Worm (Caenorhabditis elegans) whole organism, L2 larva: Measurements from ENCODE around the gene srt-38.

Experiments used
- aly-2 ChIP-seq: fragments of 150-350 bp; optimal IDR thresholded peaks from 2 replicates; lab custom pipeline; 2014; ENCODE audit warnings: missing biosample characterization, missing genetic modification characterization
- blmp-1 ChIP-seq: sonication (generic microtip); optimal IDR thresholded peaks from 2 replicates; lab custom pipeline; 2017; ENCODE audit warnings: missing genetic modification characterization, mild to moderate bottlenecking, missing compliant biosample characterization, antibody characterized with exemption, moderate library complexity; ENCODE audit not compliant: insufficient read depth
- elt-1 ChIP-seq: fragments of 150-350 bp; optimal IDR thresholded peaks from 2 replicates; lab custom pipeline; 2014; ENCODE audit warnings: missing biosample characterization, missing genetic modification characterization
- fos-1 ChIP-seq: fragments of 150-350 bp; optimal IDR thresholded peaks from 2 replicates; lab custom pipeline; 2014; ENCODE audit warnings: missing biosample characterization, missing genetic modification characterization
- lsy-2 ChIP-seq, 2 experiments: fragments of 150-350 bp in 1 of 2; sonication (generic microtip) in 1 of 2; optimal IDR thresholded peaks; 2 replicates each; lab custom pipeline; 2014 to 2017; ENCODE audit warnings: missing biosample characterization in 2 of 2, missing genetic modification characterization in 2 of 2
- nhr-11 ChIP-seq: fragments of 150-350 bp; optimal IDR thresholded peaks from 2 replicates; lab custom pipeline; 2014; ENCODE audit warnings: missing biosample characterization, missing genetic modification characterization
- nhr-12 ChIP-seq: fragments of 150-350 bp; optimal IDR thresholded peaks from 2 replicates; lab custom pipeline; 2014; ENCODE audit warnings: missing biosample characterization, missing genetic modification characterization
- nhr-25 ChIP-seq: fragments of 150-350 bp; sonication (generic microtip); optimal IDR thresholded peaks from 3 replicates; lab custom pipeline; 2014; ENCODE audit warnings: missing biosample characterization, missing genetic modification characterization
- unc-39 ChIP-seq: fragments of 150-350 bp; optimal IDR thresholded peaks from 2 replicates; lab custom pipeline; 2014; ENCODE audit warnings: missing biosample characterization, missing genetic modification characterization
- unc-55 ChIP-seq: fragments of 150-350 bp; sonication (generic microtip); optimal IDR thresholded peaks from 3 replicates; lab custom pipeline; 2014; ENCODE audit warnings: missing biosample characterization, missing genetic modification reagents, missing genetic modification characterization
- ztf-11 ChIP-seq: sonication (generic microtip); optimal IDR thresholded peaks from 2 replicates; lab custom pipeline; 2017; ENCODE audit warnings: missing biosample characterization, missing genetic modification characterization

DNA sequence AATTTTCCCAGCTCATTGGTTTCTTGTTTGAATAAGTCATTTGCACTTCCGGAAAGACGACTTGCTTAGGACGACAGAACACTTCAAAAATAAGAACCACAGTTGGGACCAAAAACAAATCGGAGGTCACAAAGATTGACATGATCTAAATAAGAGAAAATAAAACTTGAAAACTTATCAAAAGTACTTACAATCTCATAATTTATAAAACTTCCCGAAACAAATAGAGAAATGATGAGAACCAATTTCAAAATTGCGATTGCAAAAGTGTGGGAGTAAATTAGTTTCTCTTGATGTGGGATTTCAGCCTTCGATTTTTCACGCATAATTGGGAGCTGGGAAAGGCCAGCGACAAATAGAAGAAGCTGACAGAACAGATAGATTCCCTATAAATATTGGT lies 27.4 kb upstream of the srt-38 start, which contains the start of gene ZC132.11:
- TF ChIP-seq elt-1 (tag; lab: Kevin White, UChicago), result no peak
- TF ChIP-seq ztf-11, result no peak
- no peak for TF ChIP-seq nhr-12
- TF ChIP-seq unc-39, result no peak
- TF ChIP-seq fos-1 (tag; lab: Kevin White, UChicago), result no peak
- TF ChIP-seq nhr-11, result no peak
- TF ChIP-seq lsy-2 (tag; optimal IDR thresholded peaks at IDR 0.05; lab: Kevin White, UChicago), result no peak
- no peak for TF ChIP-seq unc-55 (GFP tag; lab: Kevin White, UChicago)
- TF ChIP-seq blmp-1 (tag; lab: Kevin White, UChicago), result no peak
- TF ChIP-seq aly-2 (tag; lab: Kevin White, UChicago), result no peak
- TF ChIP-seq nhr-25, result no peak
